Worm (Caenorhabditis elegans): ENCODE results near the gene F49E12.10.

DNA sequence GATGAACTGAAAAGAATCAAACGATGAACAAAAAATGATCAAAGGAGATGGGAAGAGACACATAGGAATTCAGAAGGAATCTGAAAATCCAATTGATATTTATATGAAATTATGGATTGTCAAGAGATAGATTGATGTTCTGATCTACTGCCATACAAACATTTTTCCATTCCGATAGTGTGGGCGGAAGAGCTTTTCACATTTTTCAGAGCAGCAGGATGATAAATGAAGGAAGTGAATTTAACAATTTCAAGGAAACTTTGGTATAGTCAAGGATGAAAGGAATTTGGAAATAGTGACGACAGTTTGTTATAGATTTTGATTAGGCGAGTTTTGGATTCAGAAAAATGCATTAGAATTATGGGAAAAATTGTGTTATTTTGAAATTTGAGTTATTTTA is 14.5 kb downstream of the F49E12.10 start, which contains the start of gene ubc-24:
- TF ChIP-seq cey-2 (tag; optimal IDR thresholded peaks at IDR 0.05; ENCODE audit: borderline replicate concordance, insufficient read depth) = no peak
- TF ChIP-seq nhr-25 (tag; optimal IDR thresholded peaks at IDR 0.05; ENCODE audit: borderline replicate concordance, insufficient read depth) = no peak
- no peak for TF ChIP-seq zip-2 (tag; optimal IDR thresholded peaks at IDR 0.05)
- no peak for TF ChIP-seq hlh-11 (tag; optimal IDR thresholded peaks at IDR 0.05)
- no peak for TF ChIP-seq madf-5 (GFP tag; IDR thresholded peaks at IDR 0.05)
- TF ChIP-seq snpc-4 (tag; optimal IDR thresholded peaks at IDR 0.05) = no peak
- TF ChIP-seq nhr-76 (tag; optimal IDR thresholded peaks at IDR 0.05) = no peak
- no peak for TF ChIP-seq R02D3.7 (tag; optimal IDR thresholded peaks at IDR 0.05)
